Worm (Caenorhabditis elegans): ENCODE measurements around the gene R13H4.6.

- TF ChIP-seq ref-1 (GFP tag; conservative IDR thresholded peaks at IDR 0.05) (no peak), med-1 (GFP tag; optimal IDR thresholded peaks at IDR 0.05; ENCODE audit: insufficient read depth) (no peak), tab-1 (GFP tag; IDR thresholded peaks at IDR 0.05) (no peak), ztf-29 (GFP tag; IDR thresholded peaks at IDR 0.05) (no peak), klf-2 (GFP tag; conservative IDR thresholded peaks at IDR 0.05) (no peak), flt-1 (GFP tag; IDR thresholded peaks at IDR 0.05) (no peak)
Measured at ce11 chrV:11860375-11860774, 2.5 kb upstream of the R13H4.6 start, which contains the start of gene R13H4.5.
